Worm (Caenorhabditis elegans): ENCODE data around the gene slc-25A29.

Gene slc-25A29

ce11 chrV:14685435-14686058, 27.6 kb upstream of the slc-25A29 start, which contains the start of gene C47E8.4 (continued):
- TF ChIP-seq madf-6 (GFP tag; IDR thresholded peaks at IDR 0.05) (peak; percentile 93), zim-3 (tag; optimal IDR thresholded peaks at IDR 0.05) (peak; percentile 76), Y79H2A.3 (GFP tag; conservative IDR thresholded peaks at IDR 0.05) (no peak), rec-8 (tag; optimal IDR thresholded peaks at IDR 0.05) (peak; percentile 63 to 81), athp-1 (tag; optimal IDR thresholded peaks at IDR 0.05) (peak; percentile 96), ets-4 (GFP tag; optimal IDR thresholded peaks at IDR 0.05) (no peak), T26A5.8 (tag; optimal IDR thresholded peaks at IDR 0.05) (no peak), unc-130 (GFP tag; optimal IDR thresholded peaks at IDR 0.05) (peak; percentile 97), F22D6.2 (tag; optimal IDR thresholded peaks at IDR 0.05) (peak; percentile 88), ekl-4 (GFP tag; IDR thresholded peaks at IDR 0.05) (peak; percentile 98), dox-1 (GFP tag; IDR thresholded peaks at IDR 0.05) (peak; percentile 95), B0019.2 (GFP tag; conservative IDR thresholded peaks at IDR 0.05) (peak; percentile 92), F57C9.4 (tag; optimal IDR thresholded peaks at IDR 0.05) (peak; percentile 57), madf-10 (tag; optimal IDR thresholded peaks at IDR 0.05) (peak; percentile 93), K12H6.12 (tag; optimal IDR thresholded peaks at IDR 0.05) (peak; percentile 96), aptf-3 (GFP tag; IDR thresholded peaks at IDR 0.05) (peak; percentile 75; the same call in 1 of the 2 replicates), Y53F4B.3 (GFP tag; IDR thresholded peaks at IDR 0.05) (peak; percentile 48; the same call in 1 of the 2 replicates), xnd-1 (tag; optimal IDR thresholded peaks at IDR 0.05) (peak; percentile 75), ztf-28 (GFP tag; IDR thresholded peaks at IDR 0.05) (peak; percentile 94), tbp1 (GFP tag; optimal IDR thresholded peaks at IDR 0.05) (peak; percentile 76), ceh-79 (tag; optimal IDR thresholded peaks at IDR 0.05) (peak; percentile 87), C17E4.6 (GFP tag; IDR thresholded peaks at IDR 0.05) (peak; percentile 89), ceh-27 (GFP tag; optimal IDR thresholded peaks at IDR 0.05) (peak; percentile 98), pha-4 (tag; optimal IDR thresholded peaks at IDR 0.05) (peak; percentile 8), ztf-18 (tag; optimal IDR thresholded peaks at IDR 0.05) (peak; percentile 65), chd-7 (tag; optimal IDR thresholded peaks at IDR 0.05) (peak; percentile 94), ztf-25 (GFP tag; IDR thresholded peaks at IDR 0.05) (0 out of 2 replicates have a peak, but pooled peaks have one; percentile 80), ztf-26 (tag; optimal IDR thresholded peaks at IDR 0.05) (peak; percentile 94), F39B2.1 (GFP tag; IDR thresholded peaks at IDR 0.05) (peak; percentile 80; the same call in 1 of the 2 replicates), aptf-2 (GFP tag; conservative IDR thresholded peaks at IDR 0.05) (peak; percentile 68), bed-2 (GFP tag; IDR thresholded peaks at IDR 0.05) (peak; percentile 95), mel-28 (tag; optimal IDR thresholded peaks at IDR 0.05; ENCODE audit: borderline replicate concordance) (peak; percentile 65), ZK185.1 (tag; optimal IDR thresholded peaks at IDR 0.05; ENCODE audit: poor library complexity, severe bottlenecking) (peak; percentile 97)

- no peak for TF ChIP-seq egrh-3 (GFP tag; IDR thresholded peaks at IDR 0.05)
- peak; percentile 54; the same call in 1 of the 2 replicates for TF ChIP-seq hsf-1 (GFP tag; IDR thresholded peaks at IDR 0.05)
- TF ChIP-seq nhr-80 (tag; optimal IDR thresholded peaks at IDR 0.05) = no peak
- no peak for TF ChIP-seq F33H1.4 (GFP tag; IDR thresholded peaks at IDR 0.05)
- no peak for TF ChIP-seq Y67H2A.10 (GFP tag; conservative IDR thresholded peaks at IDR 0.05)
- TF ChIP-seq madf-6 (GFP tag; IDR thresholded peaks at IDR 0.05) = peak; percentile 73
- peak; percentile 56; the same call in 1 of the 2 replicates for TF ChIP-seq madf-8 (GFP tag; conservative IDR thresholded peaks at IDR 0.05)
- TF ChIP-seq efl-1 (GFP tag; optimal IDR thresholded peaks at IDR 0.05) = peak; percentile 26
- TF ChIP-seq cebp-1 (GFP tag; IDR thresholded peaks at IDR 0.05) = no peak
- TF ChIP-seq cebp-1 (tag; optimal IDR thresholded peaks at IDR 0.05) = peak; percentile 79
- TF ChIP-seq ama-1 (optimal IDR thresholded peaks at IDR 0.05) = peak; percentile 45
- TF ChIP-seq ama-1 (GFP tag; optimal IDR thresholded peaks at IDR 0.05) = no peak
- peak; percentile 23 for TF ChIP-seq xnd-1 (tag; optimal IDR thresholded peaks at IDR 0.05)
Measured at ce11 chrV:14684359-14685312, 26.7 kb upstream of the slc-25A29 start, which contains the start of gene hsp-90. TSS of gene hsp-90 (plus strand) at chrV:14684918.
